ENCODE assay signal across 3 fruit fly cellular contexts in the genomic region with DNA sequence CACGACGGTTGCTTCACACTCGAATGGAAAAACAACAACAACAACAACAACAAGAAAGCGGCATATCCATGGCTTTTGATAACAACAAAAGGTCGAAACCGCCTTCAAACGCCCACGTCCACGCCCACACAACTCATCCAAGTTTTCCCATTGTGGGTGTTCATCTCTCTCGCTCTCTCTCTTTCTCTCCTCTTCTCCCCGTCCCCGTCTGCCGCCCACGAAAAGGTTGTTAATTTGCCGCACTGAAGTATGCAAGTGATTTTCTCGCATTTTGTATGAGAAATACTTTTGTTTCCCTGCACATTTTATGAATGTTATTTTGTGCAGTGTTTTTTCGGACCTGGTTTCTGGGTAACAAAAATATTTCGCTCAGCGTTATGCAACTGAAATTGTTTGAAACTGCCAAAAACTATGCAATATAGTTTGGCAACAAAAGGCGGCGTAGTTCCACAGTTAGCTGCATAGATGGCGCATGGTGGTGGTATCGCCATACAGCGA.
A peak's percentile ranks its signal among the peaks of the same experiment; 100 is the strongest.
TF ChIP-seq lines count a peak whose summit lies in the region.

No protein-coding gene starts in this region.

TF ChIP-seq in whole organism, embryonic, 481 proteins besides CTCF, POLR2A, EP300 and RAD21 (continued from another document and continues in another):
- peak; percentile 47; the same call in 1 of the 3 replicates for TF ChIP-seq Opbp (GFP tag; IDR thresholded peaks at IDR 0.05; lab: Robert Waterston, UW; ENCODE audit: partially characterized antibody)
- TF ChIP-seq CG17829 (tag; optimal IDR thresholded peaks at IDR 0.05; lab: Kevin White, UChicago) = peak; percentile 49
- peak; percentile 31 for TF ChIP-seq pho (GFP tag; optimal IDR thresholded peaks at IDR 0.05; lab: Kevin White, UChicago)
- no peak for TF ChIP-seq Ada2b (GFP tag; IDR thresholded peaks at IDR 0.05; lab: Robert Waterston, UW)
- TF ChIP-seq D19A (tag; optimal IDR thresholded peaks at IDR 0.05; lab: Kevin White, UChicago) = no peak
- TF ChIP-seq ssp (GFP tag; IDR thresholded peaks at IDR 0.05; lab: Robert Waterston, UW) = peak; percentile 13; the same call in 1 of the 2 replicates
- peak; percentile 30 for TF ChIP-seq grau (tag; optimal IDR thresholded peaks at IDR 0.05; lab: Kevin White, UChicago)
- no peak for TF ChIP-seq corto (GFP tag; optimal IDR thresholded peaks at IDR 0.05; lab: Kevin White, UChicago)
- no peak for TF ChIP-seq Awh (GFP tag; IDR thresholded peaks at IDR 0.05; lab: Robert Waterston, UW)
- TF ChIP-seq CG7987 (GFP tag; optimal IDR thresholded peaks at IDR 0.05; lab: Kevin White, UChicago) = peak; percentile 61
- TF ChIP-seq psq (GFP tag; optimal IDR thresholded peaks at IDR 0.05; lab: Kevin White, UChicago) = peak; percentile 21
- TF ChIP-seq CG18599 (GFP tag; optimal IDR thresholded peaks at IDR 0.05; lab: Kevin White, UChicago) = peak; percentile 17
- TF ChIP-seq ftz-f1 (GFP tag; optimal IDR thresholded peaks at IDR 0.05; lab: Kevin White, UChicago) = peak; percentile 51
- peak; percentile 13 for TF ChIP-seq CG2120 (GFP tag; optimal IDR thresholded peaks at IDR 0.05; lab: Kevin White, UChicago)
- no peak for TF ChIP-seq prd (optimal IDR thresholded peaks at IDR 0.05; lab: Kevin White, UChicago)
- TF ChIP-seq prd (GFP tag; IDR thresholded peaks at IDR 0.05; lab: Robert Waterston, UW) = 0 out of 3 replicates have a peak, but pooled peaks have one; percentile 8
- peak; percentile 90 for TF ChIP-seq sens (GFP tag; lab: Kevin White, UChicago)
- TF ChIP-seq CG10979 (tag; optimal IDR thresholded peaks at IDR 0.05; lab: Kevin White, UChicago) = peak; percentile 100
- TF ChIP-seq CG7963 (GFP tag; IDR thresholded peaks at IDR 0.05; lab: Robert Waterston, UW; ENCODE audit: partially characterized antibody) = no peak
- TF ChIP-seq CG18476 (GFP tag; optimal IDR thresholded peaks at IDR 0.05; lab: Kevin White, UChicago) = no peak
- peak; percentile 72 for TF ChIP-seq kni (GFP tag; optimal IDR thresholded peaks at IDR 0.05; lab: Kevin White, UChicago)
- TF ChIP-seq CG13894 (tag; optimal IDR thresholded peaks at IDR 0.05; lab: Kevin White, UChicago) = peak; percentile 16
- peak; percentile 48; the same call in 1 of the 2 replicates for TF ChIP-seq CG42726 (GFP tag; IDR thresholded peaks at IDR 0.05; lab: Robert Waterston, UW; ENCODE audit: partially characterized antibody)
- TF ChIP-seq Xrp1 (GFP tag; IDR thresholded peaks at IDR 0.05; lab: Robert Waterston, UW) = 0 out of 2 replicates have a peak, but pooled peaks have one; percentile 22
- TF ChIP-seq mirr (GFP tag; optimal IDR thresholded peaks at IDR 0.05; lab: Kevin White, UChicago) = peak; percentile 21
- peak; percentile 84 for TF ChIP-seq chn (GFP tag; optimal IDR thresholded peaks at IDR 0.05; lab: Kevin White, UChicago)
- TF ChIP-seq CG6689 (GFP tag; IDR thresholded peaks at IDR 0.05; lab: Robert Waterston, UW) = no peak
- TF ChIP-seq sr (GFP tag; IDR thresholded peaks at IDR 0.05; lab: Robert Waterston, UW) = peak; percentile 99
- TF ChIP-seq CG14014 (GFP tag; IDR thresholded peaks at IDR 0.05; lab: Robert Waterston, UW) = 0 out of 2 replicates have a peak, but pooled peaks have one; percentile 34
- peak; percentile 48; the same call in 1 of the 3 replicates for TF ChIP-seq so (GFP tag; IDR thresholded peaks at IDR 0.05; lab: Robert Waterston, UW)
- no peak for TF ChIP-seq Usf (GFP tag; optimal IDR thresholded peaks at IDR 0.05; lab: Kevin White, UChicago)
- peak; percentile 37 for TF ChIP-seq Drgx (GFP tag; IDR thresholded peaks at IDR 0.05; lab: Robert Waterston, UW)
- peak; percentile 47; the same call in 1 of the 3 replicates for TF ChIP-seq row (GFP tag; IDR thresholded peaks at IDR 0.05; lab: Robert Waterston, UW)
- TF ChIP-seq CHES-1-like (GFP tag; optimal IDR thresholded peaks at IDR 0.05; lab: Kevin White, UChicago) = peak; percentile 49
- TF ChIP-seq CG10147 (GFP tag; optimal IDR thresholded peaks at IDR 0.05; lab: Kevin White, UChicago) = peak; percentile 19
- TF ChIP-seq CG15514 (GFP tag; optimal IDR thresholded peaks at IDR 0.05; lab: Kevin White, UChicago) = peak; percentile 47
- no peak for TF ChIP-seq CG15073 (GFP tag; optimal IDR thresholded peaks at IDR 0.05; lab: Kevin White, UChicago)
- peak; percentile 10 for TF ChIP-seq fd64A (GFP tag; optimal IDR thresholded peaks at IDR 0.05; lab: Kevin White, UChicago)
- TF ChIP-seq CG14710 (tag; optimal IDR thresholded peaks at IDR 0.05; lab: Kevin White, UChicago) = peak; percentile 23
- peak; percentile 39 for TF ChIP-seq CG12391 (tag; optimal IDR thresholded peaks at IDR 0.05; lab: Kevin White, UChicago)

TF ChIP-seq in whole organism, prepupa, 60 proteins besides CTCF, POLR2A, EP300 and RAD21 (continued from another document):
- TF ChIP-seq Hr4 (GFP tag; optimal IDR thresholded peaks at IDR 0.05; lab: Kevin White, UChicago) = no peak
- no peak for TF ChIP-seq fd85E (GFP tag; optimal IDR thresholded peaks at IDR 0.05; lab: Kevin White, UChicago)
- peak; percentile 23 for TF ChIP-seq Met (GFP tag; optimal IDR thresholded peaks at IDR 0.05; lab: Kevin White, UChicago)
- TF ChIP-seq CG34406 (GFP tag; optimal IDR thresholded peaks at IDR 0.05; lab: Kevin White, UChicago) = peak; percentile 20
- no peak for TF ChIP-seq Eip93F (GFP tag; optimal IDR thresholded peaks at IDR 0.05; lab: Kevin White, UChicago)
- peak in 1 of 2 experiments; percentile 19 for TF ChIP-seq salr (GFP tag; optimal IDR thresholded peaks at IDR 0.05; lab: Kevin White, UChicago)
- TF ChIP-seq CG11294 (GFP tag; IDR thresholded peaks at IDR 0.05; lab: Robert Waterston, UW) = no peak
- no peak for TF ChIP-seq CG6276 (GFP tag; optimal IDR thresholded peaks at IDR 0.05; lab: Kevin White, UChicago)
- TF ChIP-seq CG8319 (GFP tag; optimal IDR thresholded peaks at IDR 0.05; lab: Kevin White, UChicago) = no peak
- TF ChIP-seq CG4318 (GFP tag; optimal IDR thresholded peaks at IDR 0.05; lab: Kevin White, UChicago) = no peak
- TF ChIP-seq net (GFP tag; optimal IDR thresholded peaks at IDR 0.05; lab: Kevin White, UChicago) = peak; percentile 56
- no peak for TF ChIP-seq Ets96B (tag; optimal IDR thresholded peaks at IDR 0.05; lab: Kevin White, UChicago)
- no peak for TF ChIP-seq CG11762 (GFP tag; optimal IDR thresholded peaks at IDR 0.05; lab: Kevin White, UChicago; ENCODE audit: insufficient read depth)
- no peak for TF ChIP-seq fd59A (GFP tag; optimal IDR thresholded peaks at IDR 0.05; lab: Kevin White, UChicago)
- peak; percentile 4 for TF ChIP-seq achi (GFP tag; optimal IDR thresholded peaks at IDR 0.05; lab: Kevin White, UChicago)
- TF ChIP-seq Ets21C (GFP tag; optimal IDR thresholded peaks at IDR 0.05; lab: Kevin White, UChicago) = no peak
- TF ChIP-seq CG1621 (tag; optimal IDR thresholded peaks at IDR 0.05; lab: Kevin White, UChicago) = no peak
- peak; percentile 79 for TF ChIP-seq Eip78C (GFP tag; lab: Kevin White, UChicago)
- no peak for TF ChIP-seq dac (GFP tag; optimal IDR thresholded peaks at IDR 0.05; lab: Kevin White, UChicago)
- no peak for TF ChIP-seq cyc (GFP tag; optimal IDR thresholded peaks at IDR 0.05; lab: Kevin White, UChicago)
- TF ChIP-seq Sox102F (GFP tag; optimal IDR thresholded peaks at IDR 0.05; lab: Kevin White, UChicago) = no peak
- peak; percentile 34 for TF ChIP-seq CG31627 (GFP tag; optimal IDR thresholded peaks at IDR 0.05; lab: Kevin White, UChicago)
- peak; percentile 30 for TF ChIP-seq pdm3 (GFP tag; optimal IDR thresholded peaks at IDR 0.05; lab: Kevin White, UChicago)
- peak; percentile 34 for TF ChIP-seq lz (GFP tag; optimal IDR thresholded peaks at IDR 0.05; lab: Kevin White, UChicago)
- TF ChIP-seq CG6792 (GFP tag; optimal IDR thresholded peaks at IDR 0.05; lab: Kevin White, UChicago) = no peak
- peak; percentile 50 for TF ChIP-seq svp (GFP tag; lab: Kevin White, UChicago)
- peak; percentile 31 for TF ChIP-seq Smox (GFP tag; optimal IDR thresholded peaks at IDR 0.05; lab: Kevin White, UChicago)
- no peak for TF ChIP-seq CG32006 (GFP tag; optimal IDR thresholded peaks at IDR 0.05; lab: Kevin White, UChicago)
- TF ChIP-seq eg (GFP tag; IDR thresholded peaks at IDR 0.05; lab: Robert Waterston, UW) = no peak; the same call in 2 of the 3 replicates
- no peak for TF ChIP-seq topi (GFP tag; optimal IDR thresholded peaks at IDR 0.05; lab: Kevin White, UChicago)
- TF ChIP-seq CG6854 (GFP tag; optimal IDR thresholded peaks at IDR 0.05; lab: Kevin White, UChicago) = no peak
- TF ChIP-seq CG16779 (tag; optimal IDR thresholded peaks at IDR 0.05; lab: Kevin White, UChicago) = peak; percentile 29
- no peak for TF ChIP-seq spab (GFP tag; optimal IDR thresholded peaks at IDR 0.05; lab: Kevin White, UChicago)
- TF ChIP-seq ss (GFP tag; optimal IDR thresholded peaks at IDR 0.05; lab: Kevin White, UChicago) = no peak
- no peak for TF ChIP-seq Blimp-1 (GFP tag; optimal IDR thresholded peaks at IDR 0.05; lab: Kevin White, UChicago)
- TF ChIP-seq vri (GFP tag; optimal IDR thresholded peaks at IDR 0.05; lab: Kevin White, UChicago) = no peak
- peak; percentile 39 for TF ChIP-seq esn (GFP tag; optimal IDR thresholded peaks at IDR 0.05; lab: Kevin White, UChicago)
- TF ChIP-seq Eip75B (GFP tag; optimal IDR thresholded peaks at IDR 0.05; lab: Kevin White, UChicago) = peak; percentile 46
- no peak for TF ChIP-seq Lpt (GFP tag; optimal IDR thresholded peaks at IDR 0.05; lab: Kevin White, UChicago)

TF ChIP-seq in whole organism, wandering third instar larva, 38 proteins besides CTCF, POLR2A, EP300 and RAD21 (continued from another document):
- TF ChIP-seq dl (GFP tag; optimal IDR thresholded peaks at IDR 0.05; lab: Kevin White, UChicago; ENCODE audit: insufficient read depth in 1 of 2, partially characterized antibody in 2 of 2) (peak in 1 of 2 experiments; percentile 37), N (GFP tag; optimal IDR thresholded peaks at IDR 0.05; lab: Kevin White, UChicago) (peak; percentile 76), Hr78 (GFP tag; optimal IDR thresholded peaks at IDR 0.05; lab: Kevin White, UChicago) (no peak), ey (GFP tag; optimal IDR thresholded peaks at IDR 0.05; lab: Kevin White, UChicago) (peak; percentile 38), lola (GFP tag; optimal IDR thresholded peaks at IDR 0.05; lab: Kevin White, UChicago) (peak; percentile 94), woc (GFP tag; optimal IDR thresholded peaks at IDR 0.05; lab: Kevin White, UChicago) (no peak), CG9705 (GFP tag; optimal IDR thresholded peaks at IDR 0.05; lab: Kevin White, UChicago) (no peak), dmrt93B (GFP tag; optimal IDR thresholded peaks at IDR 0.05; lab: Kevin White, UChicago) (no peak), CrebA (GFP tag; optimal IDR thresholded peaks at IDR 0.05; lab: Kevin White, UChicago; ENCODE audit: borderline replicate concordance) (no peak), Abd-B (GFP tag; optimal IDR thresholded peaks at IDR 0.05; lab: Kevin White, UChicago) (no peak), pan (optimal IDR thresholded peaks at IDR 0.05; lab: Kevin White, UChicago) (no peak), Rel (GFP tag; optimal IDR thresholded peaks at IDR 0.05; lab: Kevin White, UChicago) (no peak), Rel (tag; optimal IDR thresholded peaks at IDR 0.05; lab: Kevin White, UChicago) (no peak), foxo (GFP tag; optimal IDR thresholded peaks at IDR 0.05; lab: Kevin White, UChicago) (peak in 1 of 2 experiments; percentile 25)
